Fruit fly (Drosophila melanogaster) whole organism, adult: ENCODE data around the gene CG31365.

Experiments used
- CG1620 ChIP-seq: fragments of 200-800 bp; sonication (Bioruptor generic); optimal IDR thresholded peaks from 2 replicates; lab custom pipeline; 2016; ENCODE audit warnings: missing biosample characterization, missing genetic modification characterization
- CG7101 ChIP-seq: fragments of 200-800 bp; sonication (Bioruptor generic); optimal IDR thresholded peaks from 2 replicates; lab custom pipeline; 2018; ENCODE audit warnings: missing biosample characterization, mild to moderate bottlenecking, missing genetic modification characterization, moderate library complexity
- Clk ChIP-seq: fragments of 200-800 bp; sonication (Bioruptor generic); optimal IDR thresholded peaks from 2 replicates; lab custom pipeline; 2017; ENCODE audit warnings: missing biosample characterization, missing genetic modification characterization
- cnc ChIP-seq, 2 experiments: fragments of >200 bp; optimal IDR thresholded peaks; 2 replicates each; lab custom pipeline; 2017
- toe ChIP-seq: fragments of 200-800 bp; sonication (Bioruptor generic); optimal IDR thresholded peaks from 2 replicates; lab custom pipeline; 2016; ENCODE audit warnings: missing biosample characterization, missing genetic modification characterization

DNA sequence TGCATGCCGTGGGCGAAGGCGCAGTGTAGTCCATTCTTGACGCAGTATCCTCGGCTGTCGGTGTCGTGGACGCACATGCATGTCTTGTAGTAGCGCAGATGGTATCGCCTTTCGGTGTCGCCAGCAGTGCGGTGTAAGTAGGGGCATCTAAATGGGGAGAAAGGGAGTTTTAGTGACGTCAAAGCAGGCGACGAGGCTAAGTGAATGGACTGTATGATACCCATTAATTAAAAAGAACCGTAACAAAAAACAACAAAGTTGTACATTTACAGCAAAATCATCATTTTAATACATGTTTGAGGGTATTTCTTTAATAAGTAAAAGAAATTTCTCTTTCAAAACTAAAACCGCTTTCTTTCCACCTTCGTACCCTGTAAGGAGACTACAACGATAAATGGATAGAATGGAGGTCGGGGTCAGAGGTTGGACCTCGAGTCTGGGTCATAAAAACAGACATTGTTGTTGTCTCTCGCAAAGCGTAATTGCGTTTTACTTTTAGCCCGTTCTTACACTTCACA, 30.2 kb upstream of the CG31365 start:
- TF ChIP-seq CG1620 (no peak), toe (GFP tag; lab: Kevin White, UChicago) (no peak), CG7101 (tag; lab: Kevin White, UChicago) (no peak), Clk (GFP tag; lab: Kevin White, UChicago) (no peak), cnc (optimal IDR thresholded peaks at IDR 0.05; lab: Kevin White, UChicago) (no peak)
